Fruit fly (Drosophila melanogaster): Measurements from ENCODE around the gene Mat89Ba.

Gene Mat89Ba

dm6 chr3R:16276992-16277391 is 4.8 kb upstream of the Mat89Ba start (continued):
- TF ChIP-seq CG14441 (GFP tag; IDR thresholded peaks at IDR 0.05) (no peak), row (GFP tag; IDR thresholded peaks at IDR 0.05) (peak; percentile 31; the same call in 1 of the 3 replicates), CkIIα-i1 (GFP tag; IDR thresholded peaks at IDR 0.05) (no peak), CG17568 (GFP tag; optimal IDR thresholded peaks at IDR 0.05) (no peak), nmo (GFP tag; optimal IDR thresholded peaks at IDR 0.05) (no peak), gem (tag; optimal IDR thresholded peaks at IDR 0.05) (peak; percentile 10), bcd (GFP tag; optimal IDR thresholded peaks at IDR 0.05) (no peak), gcm2 (GFP tag; optimal IDR thresholded peaks at IDR 0.05) (no peak), CG34422 (GFP tag; IDR thresholded peaks at IDR 0.05) (no peak), CG9215 (GFP tag; IDR thresholded peaks at IDR 0.05) (no peak), H15 (GFP tag; IDR thresholded peaks at IDR 0.05) (no peak)

- TF ChIP-seq HLHmδ (GFP tag; optimal IDR thresholded peaks at IDR 0.05) (peak; percentile 39), CG2202 (tag; optimal IDR thresholded peaks at IDR 0.05) (peak; percentile 42), CG15601 (tag; optimal IDR thresholded peaks at IDR 0.05) (peak; percentile 50), gcm (GFP tag; optimal IDR thresholded peaks at IDR 0.05) (peak; percentile 53), Hr51 (GFP tag; optimal IDR thresholded peaks at IDR 0.05) (no peak), ci (GFP tag; IDR thresholded peaks at IDR 0.05) (peak; percentile 43; the same call in 1 of the 3 replicates), ap (GFP tag; IDR thresholded peaks at IDR 0.05) (no peak), mirr (GFP tag; optimal IDR thresholded peaks at IDR 0.05) (peak; percentile 8), Vsx1 (GFP tag; optimal IDR thresholded peaks at IDR 0.05) (no peak), CG6254 (GFP tag; optimal IDR thresholded peaks at IDR 0.05) (peak; percentile 29), cg (GFP tag; optimal IDR thresholded peaks at IDR 0.05) (peak; percentile 58), odd (GFP tag; optimal IDR thresholded peaks at IDR 0.05) (peak; percentile 2), chn (GFP tag; optimal IDR thresholded peaks at IDR 0.05) (no peak), CG3281 (GFP tag; optimal IDR thresholded peaks at IDR 0.05) (no peak), Asciz (GFP tag; optimal IDR thresholded peaks at IDR 0.05) (peak; percentile 23), CG10431 (GFP tag; optimal IDR thresholded peaks at IDR 0.05) (peak; percentile 29), NfI (GFP tag; optimal IDR thresholded peaks at IDR 0.05) (no peak), cwo (GFP tag; optimal IDR thresholded peaks at IDR 0.05) (peak; percentile 15), tll (GFP tag; optimal IDR thresholded peaks at IDR 0.05) (peak in 1 of 2 experiments; percentile 23), ham (GFP tag; IDR thresholded peaks at IDR 0.05) (no peak), CG10565 (GFP tag; optimal IDR thresholded peaks at IDR 0.05) (no peak), Drgx (GFP tag; IDR thresholded peaks at IDR 0.05) (no peak), CG15696 (tag; optimal IDR thresholded peaks at IDR 0.05) (peak; percentile 37), chif (GFP tag; optimal IDR thresholded peaks at IDR 0.05) (peak; percentile 8 to 25), E2f2 (GFP tag; IDR thresholded peaks at IDR 0.05) (no peak), ftz-f1 (GFP tag; optimal IDR thresholded peaks at IDR 0.05) (peak; percentile 43), CG17568 (GFP tag; optimal IDR thresholded peaks at IDR 0.05) (peak; percentile 4), Lhr (GFP tag; optimal IDR thresholded peaks at IDR 0.05) (peak; percentile 2), fd102C (GFP tag; optimal IDR thresholded peaks at IDR 0.05) (peak; percentile 15), tup (GFP tag; optimal IDR thresholded peaks at IDR 0.05) (no peak), CG12219 (GFP tag; optimal IDR thresholded peaks at IDR 0.05) (peak; percentile 14), CG12769 (tag; optimal IDR thresholded peaks at IDR 0.05) (peak; percentile 1), lbe (GFP tag; optimal IDR thresholded peaks at IDR 0.05) (no peak), CG6813 (GFP tag; optimal IDR thresholded peaks at IDR 0.05) (peak; percentile 7), CG3407 (GFP tag; optimal IDR thresholded peaks at IDR 0.05) (peak; percentile 9), sd (tag; optimal IDR thresholded peaks at IDR 0.05) (peak; percentile 39), CG33557 (GFP tag; optimal IDR thresholded peaks at IDR 0.05) (peak; percentile 54)
These were observed 3.8 kb upstream of the Mat89Ba start for dm6 chr3R:16275890-16276619.
